Worm (Caenorhabditis elegans): ENCODE measurements around the gene zmp-3.

- TF ChIP-seq dao-5 (tag; optimal IDR thresholded peaks at IDR 0.05): no peak
- no peak for TF ChIP-seq him-1 (tag; optimal IDR thresholded peaks at IDR 0.05)
- no peak for TF ChIP-seq W03F9.2 (tag; optimal IDR thresholded peaks at IDR 0.05)
These were observed 49.7 kb downstream of the zmp-3 start, which contains the start of gene srj-54 for ce11 chrV:2859738-2860137.
